Fruit fly (Drosophila melanogaster): ENCODE data around the gene Dhps.

Dhps gene

dm6 chr3L:8180464-8181137 is 17.4 kb upstream of the Dhps start, which contains the start of the genes mthl7 and Uxs:
Gene mthl7, minus strand, starts transcription at chr3L:8180514.
Gene Uxs, plus strand, starts transcription at chr3L:8180923.
- no peak for TF ChIP-seq CTCF (optimal IDR thresholded peaks at IDR 0.05)
- TF ChIP-seq CG8478 (optimal IDR thresholded peaks at IDR 0.05), result no peak

dm6 chr3L:8185263-8186227 is 12.5 kb upstream of the Dhps start:
- TF ChIP-seq CTCF (optimal IDR thresholded peaks at IDR 0.05) (no peak), CG8478 (optimal IDR thresholded peaks at IDR 0.05) (no peak)

DNA sequence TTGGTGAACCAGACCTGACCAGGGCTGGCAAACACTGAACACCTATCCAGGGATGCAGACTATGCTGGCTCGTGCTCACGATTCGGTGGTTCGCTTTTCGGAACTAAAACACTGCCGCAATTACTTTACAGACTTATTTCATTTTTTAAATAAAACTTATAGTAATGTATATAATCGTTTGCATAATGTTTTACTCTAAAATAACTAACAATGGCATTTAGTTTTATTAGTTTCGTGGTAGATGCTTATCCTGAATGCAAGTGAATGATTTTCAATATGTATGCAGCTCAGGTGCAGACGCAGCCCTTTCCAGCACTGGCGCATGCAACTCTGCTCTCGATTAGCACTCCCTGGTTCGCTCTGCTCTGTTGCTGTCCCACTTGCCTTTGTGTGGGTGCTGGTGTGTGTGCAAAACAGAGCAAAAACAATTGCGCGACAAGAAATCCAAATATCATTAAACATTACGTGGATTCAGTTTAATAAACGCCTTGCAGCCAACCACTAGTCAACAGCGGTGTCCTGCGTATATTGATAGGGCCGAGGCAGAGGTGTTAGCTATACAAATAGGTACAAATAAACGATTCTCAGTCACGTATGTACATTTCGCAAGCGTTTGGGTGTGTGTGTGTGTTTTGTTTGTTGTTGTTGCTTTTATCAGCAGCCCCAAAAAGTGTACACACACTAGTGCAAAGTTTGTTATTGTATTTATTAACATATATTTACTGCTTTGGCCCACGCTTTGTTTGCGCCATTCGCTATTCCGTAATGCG is 11.2 kb upstream of the Dhps start, which contains the start of the genes ERR and Atg18a:
ERR (minus strand) TSS at position 45 of the 770 bp plus-strand sequence.
Atg18a (plus strand) TSS at position 231 of the 770 bp plus-strand sequence.
- TF ChIP-seq CTCF (optimal IDR thresholded peaks at IDR 0.05) (peak in 1 of 2 experiments; percentile 14), CG8478 (optimal IDR thresholded peaks at IDR 0.05) (no peak)

dm6 chr3L:8187397-8187811 is 10.6 kb upstream of the Dhps start:
- TF ChIP-seq CG8478 (optimal IDR thresholded peaks at IDR 0.05) (no peak), CTCF (optimal IDR thresholded peaks at IDR 0.05) (no peak)

DNA sequence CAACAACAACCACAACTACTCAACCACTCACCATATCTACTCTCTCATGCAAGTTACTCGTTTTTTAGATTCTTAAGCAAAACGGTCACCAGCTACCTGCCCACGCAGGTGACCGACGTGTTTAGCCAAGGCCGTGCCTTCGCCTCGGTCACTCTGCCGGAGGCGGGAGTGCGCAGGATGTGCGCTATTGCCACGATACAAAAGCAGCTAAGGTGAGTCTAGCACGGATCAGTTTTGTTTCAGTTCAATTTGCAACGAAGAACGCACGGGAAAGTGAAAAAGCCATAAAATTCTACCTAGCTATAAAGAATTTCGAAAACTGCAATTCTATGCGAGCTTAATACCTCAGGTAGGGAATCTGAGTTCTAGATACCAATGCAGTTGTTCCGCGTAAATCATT is 8.8 kb upstream of the Dhps start:
- TF ChIP-seq CTCF (optimal IDR thresholded peaks at IDR 0.05), result no peak

- TF ChIP-seq CG8478 (optimal IDR thresholded peaks at IDR 0.05) (no peak), CTCF (optimal IDR thresholded peaks at IDR 0.05) (no peak)
These were observed 6.9 kb upstream of the Dhps start, which contains the start of gene MED24 for dm6 chr3L:8191042-8191613. Gene MED24, plus strand, starts transcription at chr3L:8191270.

DNA sequence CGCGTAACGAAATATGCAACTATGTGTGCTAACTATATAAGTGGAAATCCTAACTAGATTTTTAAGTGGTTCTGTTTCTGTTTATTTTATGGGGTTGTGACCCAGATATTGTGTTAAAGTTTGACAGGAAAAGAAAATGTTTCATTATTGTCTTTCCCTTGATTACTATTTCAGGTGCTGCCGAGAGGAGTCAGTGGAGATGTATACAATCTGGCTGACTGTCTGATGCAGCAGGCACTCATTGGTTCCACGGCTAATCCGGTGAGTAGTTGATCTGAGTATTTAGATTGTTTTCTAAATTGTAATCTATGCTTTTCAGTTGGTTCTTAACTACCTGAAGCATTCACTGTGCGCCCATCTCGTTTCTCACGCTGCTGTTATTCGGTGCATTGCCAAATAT is 5.0 kb upstream of the Dhps start, which contains the start of gene CG7387:
CG7387 (minus strand) TSS at position 101 of the 400 bp plus-strand sequence.
- TF ChIP-seq CG8478 (optimal IDR thresholded peaks at IDR 0.05) (no peak), CTCF (optimal IDR thresholded peaks at IDR 0.05) (no peak)

DNA sequence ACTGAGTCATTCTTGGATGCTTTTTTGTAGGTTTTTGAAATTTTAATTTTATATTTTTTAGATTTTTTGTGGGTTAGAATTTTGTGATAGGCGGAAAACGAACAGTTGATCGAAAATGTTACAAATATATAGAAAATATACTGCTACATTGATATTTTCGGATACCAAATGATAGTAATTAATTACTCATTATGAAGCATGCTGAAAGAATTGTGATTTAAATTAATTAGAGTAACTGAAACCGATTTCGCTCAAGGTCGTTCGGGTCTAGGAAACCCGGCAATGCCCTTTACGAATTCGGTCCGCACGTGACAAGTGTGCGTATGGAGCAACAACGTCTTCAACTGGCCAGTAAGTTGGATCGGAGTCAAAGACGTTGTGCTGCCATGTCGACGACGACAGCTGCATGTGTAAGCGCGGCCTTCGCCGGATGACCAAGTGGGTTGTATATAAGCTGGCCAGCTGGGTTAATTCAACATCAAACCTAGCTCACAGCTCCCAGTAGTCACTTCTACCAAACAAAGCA is 4.4 kb downstream of the Dhps start, which contains the start of the genes CG7366 and CG13679:
CG7366 (minus strand) TSS at position 101 of the 526 bp plus-strand sequence.
CG13679 (plus strand) TSS at position 476 of the 526 bp plus-strand sequence.
- TF ChIP-seq CG8478 (optimal IDR thresholded peaks at IDR 0.05) (no peak), CTCF (optimal IDR thresholded peaks at IDR 0.05) (no peak)

- no peak for TF ChIP-seq CTCF (optimal IDR thresholded peaks at IDR 0.05)
- TF ChIP-seq CG8478 (optimal IDR thresholded peaks at IDR 0.05), result no peak
These were observed 12.6 kb downstream of the Dhps start, which contains the start of gene tut for dm6 chr3L:8210596-8210995. Gene tut, minus strand, starts transcription at chr3L:8210743.

- no peak for TF ChIP-seq CTCF (optimal IDR thresholded peaks at IDR 0.05)
- TF ChIP-seq CG8478 (optimal IDR thresholded peaks at IDR 0.05), result no peak
These were observed 13.6 kb downstream of the Dhps start, which contains the start of gene CG8006 for dm6 chr3L:8211590-8211989. Gene CG8006, plus strand, starts transcription at chr3L:8211890.

DNA sequence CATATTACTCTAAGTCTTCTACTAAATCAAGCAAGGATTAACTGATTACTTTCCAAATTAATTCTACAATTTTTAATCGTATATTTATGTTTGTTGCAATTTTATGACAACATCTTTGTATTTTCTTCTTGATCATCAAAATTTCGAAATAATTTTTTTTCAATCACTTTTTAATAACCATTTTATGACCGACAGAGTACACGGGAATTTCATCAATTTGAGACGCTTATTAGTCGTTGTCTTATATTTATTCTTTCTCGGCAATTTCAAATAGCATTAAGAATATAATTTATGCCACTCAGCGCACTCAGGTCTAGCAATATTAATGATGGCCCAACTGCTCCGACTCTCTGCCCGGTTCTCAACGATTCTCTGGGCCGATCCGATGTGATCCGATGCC is 17.0 kb downstream of the Dhps start, which contains the start of gene CG8012:
CG8012 (plus strand) TSS at position 301 of the 400 bp plus-strand sequence.
- no peak for TF ChIP-seq CTCF (optimal IDR thresholded peaks at IDR 0.05)
- no peak for TF ChIP-seq CG8478 (optimal IDR thresholded peaks at IDR 0.05)

DNA sequence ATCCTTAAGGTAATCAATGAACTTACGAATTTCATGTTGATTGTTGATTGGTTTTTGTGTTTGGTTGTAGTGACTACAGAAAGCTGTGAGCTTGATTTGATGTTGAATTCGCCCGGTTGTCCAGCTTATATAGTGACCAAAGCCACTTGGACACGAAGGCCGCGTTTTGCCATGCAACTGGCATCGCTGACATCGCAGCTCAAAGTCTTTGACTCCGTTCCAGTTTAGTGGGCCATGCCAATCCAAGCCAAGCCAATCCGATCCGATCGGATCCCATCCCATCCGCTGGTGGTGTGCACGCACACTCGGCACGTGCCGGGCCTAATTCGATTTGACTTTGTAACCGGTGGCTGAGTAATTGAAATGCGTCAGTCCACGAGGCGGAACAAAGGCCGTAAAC is 20.9 kb downstream of the Dhps start, which contains the start of gene CG13674:
CG13674 (minus strand) TSS at position 101 of the 400 bp plus-strand sequence.
- no peak for TF ChIP-seq CG8478 (optimal IDR thresholded peaks at IDR 0.05)

DNA sequence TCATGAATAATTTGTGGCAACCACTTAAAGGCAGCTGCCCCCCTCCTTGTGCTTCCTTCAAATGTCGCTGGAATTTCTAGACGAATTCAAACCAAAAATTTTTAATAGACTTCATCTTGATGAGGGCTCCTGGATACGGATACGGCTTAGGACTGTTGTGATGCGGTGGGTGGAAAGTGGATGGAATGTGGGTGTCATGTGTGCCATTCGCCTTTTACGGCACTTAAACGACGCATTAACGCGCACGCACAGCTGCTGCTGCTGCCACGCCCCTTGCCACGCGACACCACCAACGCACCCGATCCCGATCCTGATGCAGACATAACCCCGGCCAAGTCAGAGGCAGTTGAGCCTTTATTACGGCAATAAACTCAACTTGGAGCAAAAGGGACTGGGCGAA is 21.7 kb downstream of the Dhps start:
- no peak for TF ChIP-seq CG8478 (optimal IDR thresholded peaks at IDR 0.05)
- no peak for TF ChIP-seq CTCF (optimal IDR thresholded peaks at IDR 0.05)

DNA sequence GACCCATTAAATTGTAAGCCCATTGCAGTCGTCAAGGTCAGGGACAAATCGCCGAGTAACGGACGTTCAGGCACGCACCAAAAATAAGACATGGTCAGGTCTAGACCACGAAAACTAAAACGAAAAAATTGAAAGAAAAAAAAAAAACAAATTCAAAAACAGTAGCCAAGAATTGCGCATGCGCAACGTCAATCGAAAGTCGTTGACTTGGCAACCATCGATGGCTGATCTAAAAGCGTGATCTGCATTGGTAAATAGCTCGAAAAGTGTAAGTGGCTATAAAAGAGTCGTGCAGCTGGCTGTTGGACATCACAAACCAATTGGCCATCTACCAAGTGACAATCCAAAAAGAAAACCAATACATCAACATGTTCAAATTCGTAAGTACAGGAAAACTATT is 23.8 kb downstream of the Dhps start, which contains the start of gene CG13678:
CG13678 (plus strand) TSS at position 307 of the 400 bp plus-strand sequence.
- TF ChIP-seq CG8478 (optimal IDR thresholded peaks at IDR 0.05) (no peak), CTCF (optimal IDR thresholded peaks at IDR 0.05) (no peak)

Measured in S2 (cell line).